Fruit fly (Drosophila melanogaster) whole organism, embryonic: ENCODE data around the gene ND-13A.

Experiments
- Atf6 ChIP-seq: fragments of 200-800 bp; sonication (Bioruptor generic); IDR thresholded peaks from 2 replicates; pipeline ENCODE4 v1.3.6; 2022; ENCODE audit warnings: missing biosample characterization, missing genetic modification characterization
- Bteb2 ChIP-seq: fragments of 200-800 bp; sonication (Bioruptor generic); optimal IDR thresholded peaks from 2 replicates; lab custom pipeline; 2016; ENCODE audit warnings: missing biosample characterization, missing genetic modification characterization
- CG10321 ChIP-seq: fragments of 200-800 bp; sonication (Bioruptor generic); IDR thresholded peaks from 2 replicates; pipeline ENCODE4 v1.3.6; 2022; ENCODE audit warnings: missing biosample characterization, missing genetic modification characterization
- CG10431 ChIP-seq: fragments of 200-800 bp; sonication (Bioruptor generic); optimal IDR thresholded peaks from 3 replicates; lab custom pipeline; 2018; ENCODE audit warnings: missing biosample characterization, mild to moderate bottlenecking, missing genetic modification characterization
- CG10959 ChIP-seq: fragments of 200-800 bp; sonication (Bioruptor generic); IDR thresholded peaks from 2 replicates; pipeline ENCODE4 v1.3.6; 2022; ENCODE audit warnings: missing biosample characterization, missing genetic modification characterization
- CG12104 ChIP-seq: fragments of 200-800 bp; sonication (Bioruptor generic); optimal IDR thresholded peaks from 3 replicates; lab custom pipeline; 2016; ENCODE audit warnings: missing biosample characterization, missing genetic modification characterization
- CG15269 ChIP-seq: fragments of 200-800 bp; sonication (Bioruptor generic); optimal IDR thresholded peaks from 2 replicates; lab custom pipeline; 2018; ENCODE audit warnings: missing biosample characterization, mild to moderate bottlenecking, missing genetic modification characterization, moderate library complexity
- CG30020 ChIP-seq: fragments of 200-800 bp; optimal IDR thresholded peaks from 2 replicates; lab custom pipeline; 2019; ENCODE audit warnings: missing biosample characterization, mild to moderate bottlenecking, missing genetic modification characterization, moderate library complexity
- CG3065 ChIP-seq: fragments of 200-800 bp; sonication (Bioruptor generic); optimal IDR thresholded peaks from 2 replicates; lab custom pipeline; 2016; ENCODE audit warnings: missing biosample characterization, missing genetic modification characterization
- CG32767 ChIP-seq: fragments of 200-800 bp; sonication (Bioruptor generic); IDR thresholded peaks from 2 replicates; pipeline ENCODE4 v1.3.6; 2022; ENCODE audit warnings: missing biosample characterization, missing genetic modification characterization
- CG5180 ChIP-seq: fragments of 200-800 bp; sonication (Bioruptor generic); optimal IDR thresholded peaks from 3 replicates; lab custom pipeline; 2017; ENCODE audit warnings: missing biosample characterization, missing genetic modification characterization, mild to moderate bottlenecking, moderate library complexity, missing genetic modification reagents
- CG6654 ChIP-seq: fragments of 200-800 bp; sonication (Bioruptor generic); optimal IDR thresholded peaks from 2 replicates; lab custom pipeline; 2017; ENCODE audit warnings: missing biosample characterization, mild to moderate bottlenecking, missing genetic modification characterization
- CG7556 ChIP-seq: fragments of 200-800 bp; sonication (Bioruptor generic); optimal IDR thresholded peaks from 2 replicates; lab custom pipeline; 2017; ENCODE audit warnings: missing biosample characterization, mild to moderate bottlenecking, missing genetic modification characterization
- CG7839 ChIP-seq: fragments of 200-800 bp; sonication (Bioruptor generic); optimal IDR thresholded peaks from 3 replicates; lab custom pipeline; 2018; ENCODE audit warnings: missing biosample characterization, mild to moderate bottlenecking, missing genetic modification characterization, moderate library complexity
- CG7987 ChIP-seq: fragments of 200-800 bp; sonication (Bioruptor generic); optimal IDR thresholded peaks from 2 replicates; lab custom pipeline; 2018; ENCODE audit warnings: missing biosample characterization, mild to moderate bottlenecking, missing genetic modification characterization, moderate library complexity
- CG8478 ChIP-seq: fragments of >200 bp; optimal IDR thresholded peaks from 2 replicates; lab custom pipeline; 2018
- CG8765 ChIP-seq: fragments of 200-800 bp; sonication (Bioruptor generic); IDR thresholded peaks from 2 replicates; pipeline ENCODE4 v1.3.6; 2022; ENCODE audit warnings: missing biosample characterization, missing genetic modification characterization
- CG9437 ChIP-seq: fragments of 200-800 bp; sonication (Bioruptor generic); optimal IDR thresholded peaks from 2 replicates; lab custom pipeline; 2018; ENCODE audit warnings: missing biosample characterization, mild to moderate bottlenecking, missing genetic modification characterization
- Camta ChIP-seq: fragments of 200-800 bp; sonication (Bioruptor generic); optimal IDR thresholded peaks from 2 replicates; lab custom pipeline; 2016; ENCODE audit warnings: missing biosample characterization, missing genetic modification characterization
- Dp ChIP-seq: fragments of 200-800 bp; sonication (Bioruptor generic); optimal IDR thresholded peaks from 2 replicates; lab custom pipeline; 2018; ENCODE audit warnings: missing biosample characterization, mild to moderate bottlenecking, missing genetic modification characterization, moderate library complexity
- Drgx ChIP-seq: fragments of 200-800 bp; sonication (Bioruptor generic); IDR thresholded peaks from 2 replicates; pipeline ENCODE4 v1.3.6; 2022; ENCODE audit warnings: missing biosample characterization, missing genetic modification characterization
- E2f1 ChIP-seq: fragments of 200-800 bp; sonication (Bioruptor generic); IDR thresholded peaks from 2 replicates; pipeline ENCODE4 v1.3.6; 2022; ENCODE audit warnings: missing biosample characterization, missing genetic modification characterization
- E2f2 ChIP-seq: fragments of 200-800 bp; sonication (Bioruptor generic); IDR thresholded peaks from 2 replicates; pipeline ENCODE4 v1.3.6; 2022; ENCODE audit warnings: missing biosample characterization, missing genetic modification characterization
- Ets65A ChIP-seq: fragments of 200-800 bp; sonication (Bioruptor generic); peaks from one replicate; lab custom pipeline; 2016; ENCODE audit warnings: missing biosample characterization, missing genetic modification characterization
- Hr78 ChIP-seq, 2 experiments: fragments of 200-800 bp in 1 of 2; fragments of >200 bp in 1 of 2; sonication (Bioruptor generic) in 1 of 2; optimal IDR thresholded peaks; 2 replicates each; lab custom pipeline; 2017 to 2019; ENCODE audit warnings: missing biosample characterization in 2 of 2, missing genetic modification characterization in 2 of 2, mild to moderate bottlenecking in 1 of 2, moderate library complexity in 1 of 2
- Meics ChIP-seq: fragments of 200-800 bp; sonication (Bioruptor generic); optimal IDR thresholded peaks from 2 replicates; lab custom pipeline; 2017; ENCODE audit warnings: missing biosample characterization, mild to moderate bottlenecking, missing genetic modification characterization
- Myb ChIP-seq: fragments of 200-800 bp; sonication (Bioruptor generic); optimal IDR thresholded peaks from 2 replicates; lab custom pipeline; 2016; ENCODE audit warnings: missing biosample characterization, missing genetic modification characterization
- Nf-YC ChIP-seq: fragments of 200-800 bp; optimal IDR thresholded peaks from 3 replicates; lab custom pipeline; 2019; ENCODE audit warnings: missing biosample characterization, mild to moderate bottlenecking, missing genetic modification characterization, moderate library complexity
- Opbp ChIP-seq: fragments of 200-800 bp; sonication (Bioruptor generic); IDR thresholded peaks from 3 replicates; pipeline ENCODE4 v1.3.6; 2022; ENCODE audit warnings: missing biosample characterization, missing genetic modification characterization; ENCODE audit not compliant: partially characterized antibody
- Sox100B ChIP-seq: fragments of 200-800 bp; sonication (Bioruptor generic); optimal IDR thresholded peaks from 3 replicates; lab custom pipeline; 2018; ENCODE audit warnings: missing biosample characterization, mild to moderate bottlenecking, missing genetic modification characterization
- aop ChIP-seq: fragments of 200-800 bp; sonication (Bioruptor generic); IDR thresholded peaks from 2 replicates; pipeline ENCODE4 v1.3.6; 2022; ENCODE audit warnings: missing biosample characterization, missing genetic modification characterization
- bcd ChIP-seq: fragments of 200-800 bp; sonication (Bioruptor generic); optimal IDR thresholded peaks from 2 replicates; lab custom pipeline; 2017; ENCODE audit warnings: missing biosample characterization, mild to moderate bottlenecking, missing genetic modification characterization
- bsh ChIP-seq, 2 experiments: fragments of 200-800 bp; sonication (Bioruptor generic); optimal IDR thresholded peaks; 2 replicates each; lab custom pipeline; 2017 to 2018; ENCODE audit warnings: mild to moderate bottlenecking in 2 of 2, missing biosample characterization in 2 of 2, missing genetic modification characterization in 2 of 2, moderate library complexity in 1 of 2
- cas ChIP-seq: fragments of 200-800 bp; sonication (Bioruptor generic); IDR thresholded peaks from 2 replicates; pipeline ENCODE4 v1.3.6; 2022; ENCODE audit warnings: missing biosample characterization, missing genetic modification characterization
- crol ChIP-seq: fragments of 200-800 bp; sonication (Bioruptor generic); IDR thresholded peaks from 2 replicates; pipeline ENCODE4 v1.3.6; 2022; ENCODE audit warnings: missing biosample characterization, missing genetic modification characterization
- da ChIP-seq: fragments of 200-800 bp; sonication (Bioruptor generic); optimal IDR thresholded peaks from 2 replicates; lab custom pipeline; 2016; ENCODE audit warnings: missing biosample characterization, missing genetic modification characterization
- disco-r ChIP-seq: fragments of 200-800 bp; sonication (Bioruptor generic); optimal IDR thresholded peaks from 2 replicates; lab custom pipeline; 2016; ENCODE audit warnings: missing biosample characterization, missing genetic modification characterization
- dmrt11E ChIP-seq: fragments of 200-800 bp; sonication (Bioruptor generic); optimal IDR thresholded peaks from 3 replicates; lab custom pipeline; 2018; ENCODE audit warnings: missing biosample characterization, mild to moderate bottlenecking, missing genetic modification characterization, moderate library complexity
- grau ChIP-seq: fragments of 200-800 bp; optimal IDR thresholded peaks from 3 replicates; lab custom pipeline; 2019; ENCODE audit warnings: missing biosample characterization, mild to moderate bottlenecking, missing genetic modification characterization, moderate library complexity
- h ChIP-seq: fragments of >200 bp; optimal IDR thresholded peaks from 2 replicates; lab custom pipeline; 2017
- jumu ChIP-seq: fragments of 200-800 bp; sonication (Bioruptor generic); optimal IDR thresholded peaks from 3 replicates; lab custom pipeline; 2016; ENCODE audit warnings: missing biosample characterization, missing genetic modification characterization
- lilli ChIP-seq: fragments of 200-800 bp; sonication (Bioruptor generic); optimal IDR thresholded peaks from 3 replicates; lab custom pipeline; 2016; ENCODE audit warnings: missing biosample characterization, missing genetic modification characterization
- luna ChIP-seq: fragments of 200-800 bp; sonication (Bioruptor generic); optimal IDR thresholded peaks from 2 replicates; lab custom pipeline; 2016; ENCODE audit warnings: missing biosample characterization, missing genetic modification characterization
- maf-S ChIP-seq: fragments of 200-800 bp; sonication (Bioruptor generic); optimal IDR thresholded peaks from 2 replicates; lab custom pipeline; 2016; ENCODE audit warnings: missing biosample characterization, missing genetic modification characterization
- mam ChIP-seq: fragments of 200-800 bp; sonication (Bioruptor generic); optimal IDR thresholded peaks from 3 replicates; lab custom pipeline; 2016; ENCODE audit warnings: missing biosample characterization, missing genetic modification characterization
- otp ChIP-seq: fragments of 200-800 bp; sonication (Bioruptor generic); IDR thresholded peaks from 3 replicates; pipeline ENCODE4, ENCODE4 v1.3.6; 2022; ENCODE audit warnings: missing biosample characterization, missing genetic modification characterization
- sc ChIP-seq, 3 experiments: fragments of >200 bp in 2 of 3; fragments of 200-800 bp in 1 of 3; sonication (Bioruptor generic) in 1 of 3; optimal IDR thresholded peaks; 2 replicates in 2 of 3; 3 replicates in 1 of 3; lab custom pipeline; 2017; ENCODE audit warnings: mild to moderate bottlenecking in 1 of 3, missing biosample characterization in 1 of 3, missing genetic modification characterization in 1 of 3, missing genetic modification reagents in 1 of 3
- stwl ChIP-seq: fragments of 200-800 bp; sonication (Bioruptor generic); optimal IDR thresholded peaks from 3 replicates; lab custom pipeline; 2018; ENCODE audit warnings: missing biosample characterization, mild to moderate bottlenecking, missing genetic modification characterization, moderate library complexity
- sug ChIP-seq: fragments of 200-800 bp; optimal IDR thresholded peaks from 2 replicates; lab custom pipeline; 2019; ENCODE audit warnings: missing biosample characterization, mild to moderate bottlenecking, missing genetic modification characterization, moderate library complexity
- tio ChIP-seq: fragments of 200-800 bp; sonication (Bioruptor generic); optimal IDR thresholded peaks from 2 replicates; lab custom pipeline; 2017; ENCODE audit warnings: missing biosample characterization, missing genetic modification characterization, inconsistent platforms
- tx ChIP-seq: fragments of 200-800 bp; sonication (Bioruptor generic); optimal IDR thresholded peaks from 2 replicates; lab custom pipeline; 2016; ENCODE audit warnings: missing biosample characterization, missing genetic modification characterization
- usp ChIP-seq: fragments of >200 bp; optimal IDR thresholded peaks from 2 replicates; lab custom pipeline; 2017; ENCODE audit warnings: missing biosample characterization, missing genetic modification characterization

The ND-13A gene

dm6 chr2L:5054953-5055352 lies 45.1 kb downstream of the ND-13A start, which contains the start of the genes CG14036 and His3.3A (continued):
- peak; percentile 72 for TF ChIP-seq stwl
- no peak for TF ChIP-seq tio (GFP tag; lab: Kevin White, UChicago)
- no peak for TF ChIP-seq CG7839
- TF ChIP-seq CG10431 (GFP tag; lab: Kevin White, UChicago): peak; percentile 42
- no peak for TF ChIP-seq CG8765 (GFP tag; lab: Robert Waterston, UW)
- no peak for TF ChIP-seq Hr78 (GFP tag; optimal IDR thresholded peaks at IDR 0.05; lab: Kevin White, UChicago)
- TF ChIP-seq bcd: no peak
- peak; percentile 11 for TF ChIP-seq dmrt11E (tag; lab: Kevin White, UChicago)
- TF ChIP-seq CG7556: no peak
- peak; percentile 27 for TF ChIP-seq CG7987 (GFP tag; lab: Kevin White, UChicago)
- no peak for TF ChIP-seq CG10959
- TF ChIP-seq CG10321 (GFP tag; lab: Robert Waterston, UW): no peak
- peak; percentile 15 for TF ChIP-seq grau
- TF ChIP-seq crol: peak; percentile 98
- TF ChIP-seq CG30020: peak; percentile 92
- TF ChIP-seq Drgx: no peak
- TF ChIP-seq usp (GFP tag; lab: Kevin White, UChicago): no peak
- TF ChIP-seq disco-r (GFP tag; lab: Kevin White, UChicago): no peak
- TF ChIP-seq CG6654 (GFP tag; lab: Kevin White, UChicago): no peak
- TF ChIP-seq Nf-YC (tag; lab: Kevin White, UChicago): peak; percentile 37
- no peak for TF ChIP-seq Meics (GFP tag; lab: Kevin White, UChicago)
- peak; percentile 41; the same call in 1 of the 2 replicates for TF ChIP-seq E2f1 (GFP tag; lab: Robert Waterston, UW)
- no peak for TF ChIP-seq da
- no peak for TF ChIP-seq Atf6
- peak; percentile 63; the same call in 2 of the 3 replicates for TF ChIP-seq Opbp (GFP tag; lab: Robert Waterston, UW)
- no peak for TF ChIP-seq CG12104
- no peak for TF ChIP-seq Camta (GFP tag; lab: Kevin White, UChicago)
- TF ChIP-seq jumu (GFP tag; lab: Kevin White, UChicago): peak; percentile 24
- peak; percentile 91 for TF ChIP-seq E2f2
- TF ChIP-seq tx (GFP tag; lab: Kevin White, UChicago): no peak
- TF ChIP-seq CG9437 (GFP tag; lab: Kevin White, UChicago): no peak
- TF ChIP-seq aop (GFP tag; lab: Robert Waterston, UW): no peak
- peak; percentile 38 for TF ChIP-seq lilli (GFP tag; lab: Kevin White, UChicago)
- peak; percentile 41 for TF ChIP-seq Ets65A (GFP tag; lab: Kevin White, UChicago)
- TF ChIP-seq h (lab: Kevin White, UChicago): no peak
- TF ChIP-seq CG5180 (GFP tag; lab: Kevin White, UChicago): no peak
- TF ChIP-seq sug (tag; lab: Kevin White, UChicago): peak; percentile 43
- no peak for TF ChIP-seq CG32767 (GFP tag; lab: Robert Waterston, UW)
- no peak for TF ChIP-seq maf-S
- TF ChIP-seq Dp: peak; percentile 88
- peak; percentile 75 for TF ChIP-seq Myb (GFP tag; lab: Kevin White, UChicago)
- TF ChIP-seq luna (GFP tag; lab: Kevin White, UChicago): no peak
- no peak for TF ChIP-seq CG15269 (tag; lab: Kevin White, UChicago)
- no peak for TF ChIP-seq mam (GFP tag; lab: Kevin White, UChicago)
- TF ChIP-seq CG3065 (GFP tag; lab: Kevin White, UChicago): no peak
- TF ChIP-seq cas (GFP tag; lab: Robert Waterston, UW): no peak
- TF ChIP-seq otp: no peak
- TF ChIP-seq sc (optimal IDR thresholded peaks at IDR 0.05; lab: Kevin White, UChicago): no peak
- no peak for TF ChIP-seq sc (GFP tag; optimal IDR thresholded peaks at IDR 0.05; lab: Kevin White, UChicago)
- TF ChIP-seq CG8478: no peak
- no peak for TF ChIP-seq bsh (GFP tag; optimal IDR thresholded peaks at IDR 0.05; lab: Kevin White, UChicago)
- TF ChIP-seq Bteb2 (GFP tag; lab: Kevin White, UChicago): no peak
- no peak for TF ChIP-seq Sox100B
